Worm (Caenorhabditis elegans): ENCODE results near the gene dpf-4.

dpf-4 gene

ce11 chrIII:5815932-5816331 is 43.2 kb upstream of the dpf-4 start, which contains the start of gene sma-4:
sma-4 (plus strand) TSS chrIII:5816232.
- TF ChIP-seq fos-1 (tag; optimal IDR thresholded peaks at IDR 0.05) (no peak), nhr-71 (tag; optimal IDR thresholded peaks at IDR 0.05) (no peak), hlh-4 (tag; optimal IDR thresholded peaks at IDR 0.05) (no peak), ets-5 (GFP tag; IDR thresholded peaks at IDR 0.05) (no peak), ama-1 (optimal IDR thresholded peaks at IDR 0.05) (no peak), mef-2 (tag; optimal IDR thresholded peaks at IDR 0.05) (no peak), snpc-4 (tag; optimal IDR thresholded peaks at IDR 0.05) (no peak), dsc-1 (tag; optimal IDR thresholded peaks at IDR 0.05) (no peak), ces-1 (GFP tag; optimal IDR thresholded peaks at IDR 0.05) (no peak), jun-1 (tag; optimal IDR thresholded peaks at IDR 0.05) (no peak), tbx-2 (tag; optimal IDR thresholded peaks at IDR 0.05) (no peak)

ce11 chrIII:5822816-5823215 is 36.3 kb upstream of the dpf-4 start:
- TF ChIP-seq aha-1 (tag; optimal IDR thresholded peaks at IDR 0.05) = no peak
- no peak for TF ChIP-seq lsy-2 (tag; optimal IDR thresholded peaks at IDR 0.05)
- no peak for TF ChIP-seq isw-1 (GFP tag; IDR thresholded peaks at IDR 0.05)
- peak; percentile 18 for TF ChIP-seq unc-86 (tag; optimal IDR thresholded peaks at IDR 0.05)
- no peak for TF ChIP-seq xbp-1 (tag; optimal IDR thresholded peaks at IDR 0.05)
- no peak for TF ChIP-seq fkh-8 (tag; optimal IDR thresholded peaks at IDR 0.05)
- TF ChIP-seq nhr-12 (tag; optimal IDR thresholded peaks at IDR 0.05) = no peak
- no peak for TF ChIP-seq nhr-28 (tag; optimal IDR thresholded peaks at IDR 0.05)
- TF ChIP-seq egl-27 (tag; optimal IDR thresholded peaks at IDR 0.05) = no peak
- TF ChIP-seq ceh-90 (tag; optimal IDR thresholded peaks at IDR 0.05) = no peak
- TF ChIP-seq snpc-4 (tag; optimal IDR thresholded peaks at IDR 0.05) = no peak
- no peak for TF ChIP-seq efl-1 (optimal IDR thresholded peaks at IDR 0.05)
- TF ChIP-seq efl-1 (GFP tag; optimal IDR thresholded peaks at IDR 0.05 in 1 of 2) = no peak
- peak; percentile 56 for TF ChIP-seq lin-14 (GFP tag; optimal IDR thresholded peaks at IDR 0.05)

- TF ChIP-seq nhr-20 (tag; optimal IDR thresholded peaks at IDR 0.05) (no peak), vab-15 (tag; optimal IDR thresholded peaks at IDR 0.05) (no peak), mef-2 (tag; optimal IDR thresholded peaks at IDR 0.05) (no peak), sptf-1 (tag; optimal IDR thresholded peaks at IDR 0.05) (no peak), jun-1 (tag; optimal IDR thresholded peaks at IDR 0.05) (no peak), ceh-63 (GFP tag; optimal IDR thresholded peaks at IDR 0.05) (no peak), egl-27 (tag; optimal IDR thresholded peaks at IDR 0.05) (no peak), nhr-85 (tag) (no peak), zag-1 (tag; optimal IDR thresholded peaks at IDR 0.05) (no peak), snpc-4 (tag; optimal IDR thresholded peaks at IDR 0.05) (no peak), skn-1 (tag; optimal IDR thresholded peaks at IDR 0.05) (no peak), aha-1 (tag; optimal IDR thresholded peaks at IDR 0.05) (no peak), fkh-4 (tag; optimal IDR thresholded peaks at IDR 0.05; ENCODE audit: borderline replicate concordance) (no peak), fkh-8 (tag; optimal IDR thresholded peaks at IDR 0.05) (no peak), irx-1 (tag; optimal IDR thresholded peaks at IDR 0.05) (no peak)
These were observed 35.5 kb upstream of the dpf-4 start, which contains the start of gene R12B2.8 for ce11 chrIII:5823617-5824016. R12B2.8 (plus strand) TSS chrIII:5823917.

DNA sequence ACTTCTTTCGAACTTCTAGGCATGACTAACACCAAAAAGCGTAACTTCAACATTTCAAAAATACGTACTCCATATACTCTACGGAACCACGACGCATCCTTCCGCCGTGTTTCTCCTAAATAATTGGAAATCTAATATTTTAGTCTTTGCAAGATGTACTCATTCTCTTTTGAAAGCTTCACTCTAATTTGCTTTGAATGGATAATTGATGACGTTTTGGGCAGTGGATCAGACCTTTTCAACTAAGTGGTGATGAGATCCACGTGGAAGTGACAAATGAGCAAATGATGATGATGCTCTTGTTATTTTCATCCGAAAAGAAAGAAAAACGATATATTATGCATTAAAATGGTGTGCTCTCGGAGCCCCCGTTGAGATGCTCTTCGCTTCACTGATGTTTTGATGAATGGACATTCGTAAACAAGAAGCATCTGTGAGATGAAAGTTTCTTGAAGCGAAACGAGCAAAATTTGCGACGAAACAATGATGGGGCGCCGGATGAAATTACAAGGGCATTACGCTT is 34.6 kb upstream of the dpf-4 start:
- TF ChIP-seq lin-14 (GFP tag; optimal IDR thresholded peaks at IDR 0.05) (peak; percentile 58), fkh-4 (tag; optimal IDR thresholded peaks at IDR 0.05; ENCODE audit: borderline replicate concordance) (peak; percentile 34), dsc-1 (tag; optimal IDR thresholded peaks at IDR 0.05) (peak; percentile 85), unc-86 (tag; optimal IDR thresholded peaks at IDR 0.05) (peak; percentile 72), tbx-2 (tag; optimal IDR thresholded peaks at IDR 0.05) (no peak)

- TF ChIP-seq irx-1 (tag; optimal IDR thresholded peaks at IDR 0.05) (no peak), sptf-1 (tag; optimal IDR thresholded peaks at IDR 0.05) (no peak), nhr-71 (tag; optimal IDR thresholded peaks at IDR 0.05) (peak; percentile 19), lin-14 (GFP tag; optimal IDR thresholded peaks at IDR 0.05) (peak; percentile 82), nhr-77 (tag; optimal IDR thresholded peaks at IDR 0.05) (no peak), dpl-1 (GFP tag; optimal IDR thresholded peaks at IDR 0.05) (peak in 1 of 3 experiments; percentile 20), blmp-1 (tag; optimal IDR thresholded peaks at IDR 0.05) (no peak), mep-1 (tag; optimal IDR thresholded peaks at IDR 0.05) (no peak), egl-13 (tag; optimal IDR thresholded peaks at IDR 0.05) (no peak), nhr-47 (tag; optimal IDR thresholded peaks at IDR 0.05) (peak; percentile 5), mef-2 (tag; optimal IDR thresholded peaks at IDR 0.05) (no peak)
These were observed 32.1 kb upstream of the dpf-4 start for ce11 chrIII:5826895-5827437.

All from whole organism, L1 larva.